Worm (Caenorhabditis elegans) whole organism, L1 larva: ENCODE measurements around the gene acox-1.6.

ENCODE experiments used
- F16B12.6 ChIP-seq: fragments of 150-350 bp; optimal IDR thresholded peaks from 2 replicates; lab custom pipeline; 2014; ENCODE audit warnings: missing biosample characterization, missing genetic modification characterization
- Y116A8C.19 ChIP-seq: sonication (generic microtip); optimal IDR thresholded peaks from 2 replicates; lab custom pipeline; 2016; ENCODE audit warnings: missing compliant biosample characterization, missing genetic modification characterization, borderline replicate concordance
- aha-1 ChIP-seq: fragments of 150-350 bp; optimal IDR thresholded peaks from 2 replicates; lab custom pipeline; 2014; ENCODE audit warnings: missing biosample characterization, missing genetic modification characterization
- aly-2 ChIP-seq: fragments of 150-350 bp; optimal IDR thresholded peaks from 2 replicates; lab custom pipeline; 2014; ENCODE audit warnings: missing biosample characterization, missing genetic modification characterization
- ama-1 ChIP-seq: fragments of 150-350 bp; optimal IDR thresholded peaks from 2 replicates; lab custom pipeline; 2014
- ceh-63 ChIP-seq: fragments of 200-800 bp; sonication (Bioruptor generic); optimal IDR thresholded peaks from 2 replicates; lab custom pipeline; 2018; ENCODE audit warnings: mild to moderate bottlenecking, missing genetic modification characterization, missing compliant biosample characterization
- ceh-82 ChIP-seq, 3 experiments: fragments of 150-350 bp in 1 of 3; sonication (generic microtip) in 2 of 3; optimal IDR thresholded peaks; 2 replicates each; lab custom pipeline; 2014 to 2017; ENCODE audit warnings: missing biosample characterization in 3 of 3, missing genetic modification characterization in 3 of 3
- ceh-88 ChIP-seq: fragments of 200-800 bp; sonication (Bioruptor generic); IDR thresholded peaks from 2 replicates; pipeline ENCODE4 v1.3.6; 2022; ENCODE audit warnings: missing genetic modification characterization, missing compliant biosample characterization
- dpl-1 ChIP-seq, 3 experiments: fragments of 150-350 bp in 2 of 3; sonication (generic microtip) in 1 of 3; optimal IDR thresholded peaks; 2 replicates each; lab custom pipeline; 2014 to 2017; ENCODE audit warnings: missing biosample characterization in 3 of 3, missing genetic modification characterization in 3 of 3, missing genetic modification reagents in 3 of 3
- dsc-1 ChIP-seq: sonication (generic microtip); optimal IDR thresholded peaks from 2 replicates; lab custom pipeline; 2016; ENCODE audit warnings: mild to moderate bottlenecking, missing genetic modification characterization, missing compliant biosample characterization
- efl-1 ChIP-seq, 4 experiments: fragments of 150-350 bp; optimal IDR thresholded peaks in 3 of 4; peaks in 1 of 4; 1 replicate in 1 of 4; 2 replicates in 3 of 4; lab custom pipeline; 2014; ENCODE audit warnings: missing biosample characterization in 2 of 4, missing genetic modification characterization in 2 of 4, missing genetic modification reagents in 2 of 4
- efl-3 ChIP-seq: fragments of 200-800 bp; sonication (Bioruptor generic); optimal IDR thresholded peaks from 2 replicates; lab custom pipeline; 2018; ENCODE audit warnings: mild to moderate bottlenecking, missing genetic modification characterization, missing compliant biosample characterization
- egl-13 ChIP-seq: sonication (generic microtip); optimal IDR thresholded peaks from 2 replicates; lab custom pipeline; 2016; ENCODE audit warnings: missing genotype, missing genetic modification reagents, missing genetic modification characterization, missing compliant biosample characterization
- elt-2 ChIP-seq: sonication (generic microtip); optimal IDR thresholded peaks from 2 replicates; lab custom pipeline; 2016; ENCODE audit warnings: missing genetic modification characterization, mild to moderate bottlenecking, inconsistent platforms, missing compliant biosample characterization, missing genetic modification reagents
- fkh-8 ChIP-seq: sonication (generic microtip); optimal IDR thresholded peaks from 2 replicates; lab custom pipeline; 2016; ENCODE audit warnings: mild to moderate bottlenecking, missing genetic modification characterization, missing compliant biosample characterization
- grh-1 ChIP-seq: fragments of 200-800 bp; sonication (Bioruptor generic); IDR thresholded peaks from 2 replicates; pipeline ENCODE4 v1.3.6; 2022; ENCODE audit warnings: missing genetic modification reagents, missing genetic modification characterization, missing compliant biosample characterization
- hlh-4 ChIP-seq: sonication (generic microtip); optimal IDR thresholded peaks from 2 replicates; lab custom pipeline; 2016; ENCODE audit warnings: mild to moderate bottlenecking, missing genetic modification characterization, missing compliant biosample characterization
- hpl-2 ChIP-seq: fragments of 150-350 bp; optimal IDR thresholded peaks from 2 replicates; lab custom pipeline; 2014; ENCODE audit warnings: missing biosample characterization, missing genetic modification reagents, missing genetic modification characterization
- isw-1 ChIP-seq: fragments of 200-800 bp; sonication (Bioruptor generic); IDR thresholded peaks from 2 replicates; pipeline ENCODE4 v1.3.6; 2022; ENCODE audit warnings: missing genetic modification characterization, missing compliant biosample characterization
- jun-1 ChIP-seq: fragments of 150-350 bp; optimal IDR thresholded peaks from 2 replicates; lab custom pipeline; 2014; ENCODE audit warnings: missing biosample characterization, missing genetic modification reagents, missing genetic modification characterization
- lin-15B ChIP-seq: fragments of 150-350 bp; sonication (generic microtip); optimal IDR thresholded peaks from 3 replicates; lab custom pipeline; 2014; ENCODE audit warnings: missing biosample characterization, missing genetic modification characterization
- lin-35 ChIP-seq, 2 experiments: fragments of 150-350 bp; optimal IDR thresholded peaks; 2 replicates each; lab custom pipeline; 2014; ENCODE audit warnings: missing biosample characterization in 2 of 2, missing genetic modification characterization in 2 of 2, missing genetic modification reagents in 2 of 2
- lir-3 ChIP-seq: sonication (generic microtip); optimal IDR thresholded peaks from 2 replicates; lab custom pipeline; 2016; ENCODE audit warnings: mild to moderate bottlenecking, missing genetic modification characterization, moderate library complexity, missing compliant biosample characterization; ENCODE audit not compliant: poor library complexity
- lsy-2 ChIP-seq, 2 experiments: fragments of 150-350 bp; optimal IDR thresholded peaks; 2 replicates each; lab custom pipeline; 2014; ENCODE audit warnings: missing biosample characterization in 2 of 2, missing genetic modification characterization in 2 of 2
- mab-9 ChIP-seq: fragments of 200-800 bp; sonication (Bioruptor generic); IDR thresholded peaks from 2 replicates; pipeline ENCODE4 v1.3.6; 2022; ENCODE audit warnings: missing genetic modification reagents, missing genetic modification characterization, missing compliant biosample characterization
- nhr-19 ChIP-seq: fragments of 200-800 bp; sonication (Bioruptor generic); conservative IDR thresholded peaks from 2 replicates; pipeline ENCODE4 v1.3.6; 2022; ENCODE audit warnings: missing genetic modification characterization, missing compliant biosample characterization
- nhr-20 ChIP-seq: sonication (generic microtip); optimal IDR thresholded peaks from 2 replicates; lab custom pipeline; 2016; ENCODE audit warnings: mild to moderate bottlenecking, missing genetic modification characterization, missing compliant biosample characterization
- nhr-28 ChIP-seq: fragments of 150-350 bp; optimal IDR thresholded peaks from 2 replicates; lab custom pipeline; 2014; ENCODE audit warnings: missing biosample characterization, missing genetic modification characterization
- nhr-47 ChIP-seq: sonication (generic microtip); optimal IDR thresholded peaks from 2 replicates; lab custom pipeline; 2016; ENCODE audit warnings: mild to moderate bottlenecking, missing genetic modification characterization, moderate library complexity, missing compliant biosample characterization
- nhr-71 ChIP-seq: sonication (generic microtip); optimal IDR thresholded peaks from 2 replicates; lab custom pipeline; 2016; ENCODE audit warnings: mild to moderate bottlenecking, missing genetic modification characterization, moderate library complexity, missing compliant biosample characterization
- nhr-77 ChIP-seq: fragments of 150-350 bp; optimal IDR thresholded peaks from 2 replicates; lab custom pipeline; 2014; ENCODE audit warnings: missing biosample characterization, missing genetic modification characterization
- nhr-85 ChIP-seq: sonication (generic microtip); peaks from one replicate; lab custom pipeline; 2016; ENCODE audit warnings: missing genetic modification characterization, inconsistent platforms, missing compliant biosample characterization
- pag-3 ChIP-seq: sonication (generic microtip); optimal IDR thresholded peaks from 2 replicates; lab custom pipeline; 2017; ENCODE audit warnings: missing genetic modification characterization, mild to moderate bottlenecking, missing compliant biosample characterization, antibody characterized with exemption, borderline replicate concordance; ENCODE audit not compliant: insufficient read depth
- pax-3 ChIP-seq: fragments of 200-800 bp; sonication (Bioruptor generic); optimal IDR thresholded peaks from 2 replicates; lab custom pipeline; 2018; ENCODE audit warnings: mild to moderate bottlenecking, missing genetic modification characterization, moderate library complexity, missing compliant biosample characterization
- rnt-1 ChIP-seq: sonication (generic microtip); optimal IDR thresholded peaks from 2 replicates; lab custom pipeline; 2016; ENCODE audit warnings: mild to moderate bottlenecking, missing genetic modification characterization, moderate library complexity, missing compliant biosample characterization
- snu-23 ChIP-seq: sonication (generic microtip); optimal IDR thresholded peaks from 2 replicates; lab custom pipeline; 2016; ENCODE audit warnings: missing genetic modification characterization, missing compliant biosample characterization
- sox-4 ChIP-seq: sonication (generic microtip); optimal IDR thresholded peaks from 2 replicates; lab custom pipeline; 2016; ENCODE audit warnings: missing genetic modification characterization, missing compliant biosample characterization
- sup-37 ChIP-seq: fragments of 200-800 bp; sonication (Bioruptor generic); optimal IDR thresholded peaks from 2 replicates; lab custom pipeline; 2018; ENCODE audit warnings: mild to moderate bottlenecking, missing genetic modification characterization, missing compliant biosample characterization
- swsn-7 ChIP-seq: sonication (generic microtip); optimal IDR thresholded peaks from 2 replicates; lab custom pipeline; 2016; ENCODE audit warnings: missing genetic modification characterization, missing compliant biosample characterization
- tbx-2 ChIP-seq: sonication (generic microtip); optimal IDR thresholded peaks from 2 replicates; lab custom pipeline; 2016; ENCODE audit warnings: missing genetic modification characterization, missing compliant biosample characterization
- unc-86 ChIP-seq: sonication (generic microtip); optimal IDR thresholded peaks from 2 replicates; lab custom pipeline; 2016; ENCODE audit warnings: missing genetic modification characterization, missing compliant biosample characterization
- unc-98 ChIP-seq: fragments of 200-800 bp; sonication (Bioruptor generic); IDR thresholded peaks from 2 replicates; pipeline ENCODE4 v1.3.6; 2022; ENCODE audit warnings: missing genetic modification characterization, missing compliant biosample characterization
- xbp-1 ChIP-seq: sonication (generic microtip); optimal IDR thresholded peaks from 2 replicates; lab custom pipeline; 2016; ENCODE audit warnings: missing genetic modification characterization, missing compliant biosample characterization
- zag-1 ChIP-seq: fragments of 150-350 bp; optimal IDR thresholded peaks from 2 replicates; lab custom pipeline; 2014; ENCODE audit warnings: missing biosample characterization, missing genetic modification characterization
- zip-4 ChIP-seq: fragments of 200-800 bp; sonication (Bioruptor generic); optimal IDR thresholded peaks from 2 replicates; lab custom pipeline; 2018; ENCODE audit warnings: mild to moderate bottlenecking, missing genetic modification characterization, moderate library complexity, missing compliant biosample characterization

Gene acox-1.6

DNA sequence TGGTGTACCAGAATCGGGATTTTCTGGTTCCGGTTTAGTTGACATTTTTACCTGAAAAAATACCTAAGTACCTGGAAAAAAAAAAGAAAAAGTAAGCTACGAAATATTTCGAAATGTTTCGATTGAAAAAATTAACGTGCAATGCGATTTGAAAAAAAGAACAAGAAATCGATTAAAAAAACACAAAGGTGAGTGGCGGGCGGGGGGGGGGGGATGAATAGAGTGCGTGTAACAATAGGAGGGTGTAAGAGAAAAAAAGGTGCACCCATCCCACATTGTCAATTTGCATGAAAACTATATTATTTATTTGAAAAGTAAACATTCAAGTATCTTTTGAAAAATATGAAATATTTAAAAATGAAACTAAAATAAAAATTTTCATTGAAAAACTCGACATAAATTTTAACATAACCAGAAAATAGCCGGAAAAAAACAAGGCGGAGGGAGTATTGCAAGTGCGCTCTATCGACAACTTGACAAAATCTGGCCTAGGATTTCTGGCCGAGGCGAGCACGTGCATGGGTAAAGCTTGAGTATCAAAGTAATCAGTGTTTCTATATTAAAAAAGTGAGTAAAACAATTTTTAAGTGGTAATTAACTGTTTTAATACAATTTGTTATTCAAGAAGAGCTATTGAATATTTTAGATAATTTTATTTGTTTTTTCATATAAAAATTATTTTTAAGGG, 27.7 kb upstream of the acox-1.6 start, which contains the start of the genes csb-1 and F53H4.4 (continued):
- TF ChIP-seq efl-1 (optimal IDR thresholded peaks at IDR 0.05; lab: Kevin White, UChicago) (peak; percentile 56 to 66), efl-1 (GFP tag; optimal IDR thresholded peaks at IDR 0.05 in 1 of 2; lab: Kevin White, UChicago) (peak in 1 of 2 experiments; percentile 49), fkh-8 (peak; percentile 78), nhr-71 (tag; lab: Kevin White, UChicago) (peak; percentile 86), pag-3 (tag; lab: Kevin White, UChicago) (peak; percentile 54), isw-1 (GFP tag; lab: Robert Waterston, UW) (peak; percentile 26), unc-86 (tag; lab: Kevin White, UChicago) (peak; percentile 36), nhr-20 (tag; lab: Kevin White, UChicago) (peak; percentile 80), elt-2 (tag; lab: Kevin White, UChicago) (peak; percentile 21)

DNA sequence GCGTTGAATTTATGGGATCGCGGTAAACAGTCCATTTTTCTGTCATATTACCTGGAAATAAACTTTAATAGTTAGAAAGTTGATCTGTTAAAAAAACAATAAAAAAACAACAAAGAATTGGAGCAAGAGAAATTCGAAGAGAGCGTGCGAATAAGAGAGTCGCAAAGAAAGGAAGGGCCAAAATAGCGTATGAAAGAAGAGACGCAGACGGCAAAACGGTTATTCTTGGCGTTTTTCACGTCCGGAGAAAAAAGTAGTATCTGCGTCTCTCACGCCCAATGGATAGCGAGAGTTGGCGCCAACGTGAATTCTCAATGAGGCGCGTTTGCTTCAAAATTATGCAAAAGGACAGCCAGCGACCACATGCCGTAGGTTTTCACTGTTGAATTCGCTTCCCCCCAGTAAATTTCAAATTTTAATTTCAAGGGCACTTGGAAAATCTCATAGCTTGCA, 22.2 kb upstream of the acox-1.6 start, which contains the start of gene F53H4.6:
TSS of gene F53H4.6 (minus strand) at position 51 of the 453 bp plus-strand sequence.
- TF ChIP-seq isw-1 (GFP tag; lab: Robert Waterston, UW): peak; percentile 72
- TF ChIP-seq nhr-28 (tag; lab: Kevin White, UChicago): no peak
- TF ChIP-seq hlh-4 (tag; lab: Kevin White, UChicago): no peak
- TF ChIP-seq zip-4: peak; percentile 28
- TF ChIP-seq nhr-77: no peak
- TF ChIP-seq nhr-71 (tag; lab: Kevin White, UChicago): peak; percentile 66
- TF ChIP-seq lir-3: peak; percentile 3
- no peak for TF ChIP-seq aly-2 (tag; lab: Kevin White, UChicago)
- TF ChIP-seq zag-1 (tag; lab: Kevin White, UChicago): no peak
- TF ChIP-seq mab-9 (GFP tag; lab: Robert Waterston, UW): peak; percentile 81
- peak; percentile 55 to 89 for TF ChIP-seq efl-1 (optimal IDR thresholded peaks at IDR 0.05; lab: Kevin White, UChicago)
- TF ChIP-seq efl-1 (GFP tag; optimal IDR thresholded peaks at IDR 0.05 in 1 of 2; lab: Kevin White, UChicago): peak; percentile 38 to 76
- TF ChIP-seq snu-23: peak; percentile 47
- no peak for TF ChIP-seq efl-3 (GFP tag; lab: Kevin White, UChicago)
- TF ChIP-seq nhr-47 (tag; lab: Kevin White, UChicago): peak; percentile 69
- peak; percentile 78 for TF ChIP-seq ceh-88 (GFP tag; lab: Robert Waterston, UW)
- TF ChIP-seq lin-15B (tag; lab: Kevin White, UChicago): peak; percentile 42
- no peak for TF ChIP-seq hpl-2 (GFP tag; lab: Kevin White, UChicago)
- TF ChIP-seq lin-35 (GFP tag; optimal IDR thresholded peaks at IDR 0.05; lab: Kevin White, UChicago): peak; percentile 38 to 41
- TF ChIP-seq fkh-8: peak; percentile 46
- TF ChIP-seq jun-1: peak; percentile 15
- no peak for TF ChIP-seq F16B12.6
- TF ChIP-seq ceh-63 (GFP tag; lab: Kevin White, UChicago): no peak
- peak; percentile 24 for TF ChIP-seq nhr-20 (tag; lab: Kevin White, UChicago)
- TF ChIP-seq rnt-1 (tag; lab: Kevin White, UChicago): peak; percentile 42
- peak; percentile 43 for TF ChIP-seq xbp-1 (tag; lab: Kevin White, UChicago)
- no peak for TF ChIP-seq Y116A8C.19 (tag; lab: Kevin White, UChicago)
- TF ChIP-seq dsc-1: peak; percentile 63
- TF ChIP-seq ama-1 (lab: Kevin White, UChicago): no peak
- TF ChIP-seq swsn-7 (tag; lab: Kevin White, UChicago): peak; percentile 42
- peak; percentile 67 for TF ChIP-seq unc-86 (tag; lab: Kevin White, UChicago)
- peak; percentile 13 to 54 for TF ChIP-seq lsy-2 (tag; optimal IDR thresholded peaks at IDR 0.05; lab: Kevin White, UChicago)
- no peak for TF ChIP-seq aha-1 (tag; lab: Kevin White, UChicago)
- no peak for TF ChIP-seq egl-13 (tag; lab: Kevin White, UChicago)
- TF ChIP-seq sox-4 (tag; lab: Kevin White, UChicago): no peak
- TF ChIP-seq nhr-85 (tag; lab: Kevin White, UChicago): peak; percentile 34
- TF ChIP-seq dpl-1 (GFP tag; optimal IDR thresholded peaks at IDR 0.05; lab: Kevin White, UChicago): peak; percentile 22 to 62 (median 23)
- peak; percentile 44 for TF ChIP-seq pax-3 (tag; lab: Kevin White, UChicago)
- no peak for TF ChIP-seq unc-98 (GFP tag; lab: Robert Waterston, UW)
- TF ChIP-seq grh-1 (GFP tag; lab: Robert Waterston, UW): peak; percentile 58
- TF ChIP-seq tbx-2 (tag; lab: Kevin White, UChicago): peak; percentile 41
- peak; percentile 74 for TF ChIP-seq nhr-19 (GFP tag; lab: Robert Waterston, UW)
- TF ChIP-seq sup-37 (GFP tag; lab: Kevin White, UChicago): no peak
- no peak for TF ChIP-seq ceh-82 (tag; optimal IDR thresholded peaks at IDR 0.05; lab: Kevin White, UChicago)
